Worm (Caenorhabditis elegans) whole organism, young adult: ENCODE measurements around the gene dpm-3.

Experiments used
- B0261.1 ChIP-seq: sonication (generic microtip); optimal IDR thresholded peaks from 2 replicates; lab custom pipeline; 2016; ENCODE audit warnings: mild to moderate bottlenecking, missing genetic modification characterization, moderate library complexity, missing compliant biosample characterization
- C06A6.2 ChIP-seq: fragments of 200-800 bp; sonication (Bioruptor generic); conservative IDR thresholded peaks from 2 replicates; pipeline ENCODE4 v1.3.6; 2022; ENCODE audit warnings: missing genetic modification characterization, missing compliant biosample characterization
- C17E4.6 ChIP-seq: fragments of 200-800 bp; sonication (Bioruptor generic); IDR thresholded peaks from 2 replicates; pipeline ENCODE4 v1.3.6; 2022; ENCODE audit warnings: missing genetic modification reagents, missing genetic modification characterization, missing compliant biosample characterization
- D2030.7 ChIP-seq: fragments of 200-800 bp; sonication (Bioruptor generic); IDR thresholded peaks from 2 replicates; pipeline ENCODE4 v1.3.6; 2022; ENCODE audit warnings: missing genetic modification reagents, missing genetic modification characterization, missing compliant biosample characterization
- F37B4.10 ChIP-seq: fragments of 200-800 bp; sonication (Bioruptor generic); IDR thresholded peaks from 2 replicates; pipeline ENCODE4 v1.3.6; 2022; ENCODE audit warnings: missing genetic modification characterization, missing compliant biosample characterization
- F39B2.1 ChIP-seq: fragments of 200-800 bp; sonication (Bioruptor generic); IDR thresholded peaks from 2 replicates; pipeline ENCODE4 v1.3.6; 2022; ENCODE audit warnings: missing genetic modification reagents, missing genetic modification characterization, missing compliant biosample characterization
- F52B5.7 ChIP-seq: sonication (generic microtip); optimal IDR thresholded peaks from 2 replicates; lab custom pipeline; 2016; ENCODE audit warnings: mild to moderate bottlenecking, missing genetic modification characterization, missing compliant biosample characterization
- F55B11.4 ChIP-seq: sonication (generic microtip); optimal IDR thresholded peaks from 2 replicates; lab custom pipeline; 2016; ENCODE audit warnings: missing compliant biosample characterization, missing genetic modification characterization, borderline replicate concordance; ENCODE audit not compliant: insufficient read depth
- K11D2.4 ChIP-seq: fragments of 200-800 bp; sonication (Bioruptor generic); IDR thresholded peaks from 2 replicates; pipeline ENCODE4 v1.3.6; 2022; ENCODE audit warnings: missing genetic modification reagents, missing genetic modification characterization, missing compliant biosample characterization
- K12H6.12 ChIP-seq: fragments of 200-800 bp; sonication (Bioruptor generic); optimal IDR thresholded peaks from 2 replicates; lab custom pipeline; 2018; ENCODE audit warnings: mild to moderate bottlenecking, missing genetic modification characterization, missing compliant biosample characterization
- T26A5.8 ChIP-seq: sonication (generic microtip); optimal IDR thresholded peaks from 2 replicates; lab custom pipeline; 2016; ENCODE audit warnings: missing genetic modification characterization, missing compliant biosample characterization
- Y53G8AR.9 ChIP-seq: fragments of 200-800 bp; sonication (Bioruptor generic); conservative IDR thresholded peaks from 2 replicates; pipeline ENCODE4 v1.3.6; 2022; ENCODE audit warnings: missing genetic modification reagents, missing genetic modification characterization, missing compliant biosample characterization
- ZK185.1 ChIP-seq: sonication (generic microtip); optimal IDR thresholded peaks from 2 replicates; lab custom pipeline; 2016; ENCODE audit warnings: mild to moderate bottlenecking, missing genetic modification characterization, missing compliant biosample characterization; ENCODE audit not compliant: poor library complexity, severe bottlenecking
- attf-3 ChIP-seq: fragments of 200-800 bp; sonication (Bioruptor generic); conservative IDR thresholded peaks from 2 replicates; pipeline ENCODE4 v1.3.6; 2022; ENCODE audit warnings: missing genetic modification reagents, missing genetic modification characterization, missing compliant biosample characterization
- attf-6 ChIP-seq: fragments of 200-800 bp; sonication (Bioruptor generic); IDR thresholded peaks from 2 replicates; pipeline ENCODE4 v1.3.6; 2022; ENCODE audit warnings: missing genetic modification reagents, missing genetic modification characterization, missing compliant biosample characterization
- bed-1 ChIP-seq: fragments of 200-800 bp; sonication (Bioruptor generic); IDR thresholded peaks from 2 replicates; pipeline ENCODE4 v1.3.6; 2022; ENCODE audit warnings: missing genetic modification reagents, missing genetic modification characterization, missing compliant biosample characterization
- cebp-2 ChIP-seq: fragments of 200-800 bp; sonication (Bioruptor generic); IDR thresholded peaks from 2 replicates; pipeline ENCODE4 v1.3.6; 2022; ENCODE audit warnings: missing genetic modification characterization, missing compliant biosample characterization
- ceh-27 ChIP-seq: fragments of 200-800 bp; sonication (Bioruptor generic); optimal IDR thresholded peaks from 2 replicates; lab custom pipeline; 2018; ENCODE audit warnings: mild to moderate bottlenecking, missing genetic modification characterization, moderate library complexity, missing compliant biosample characterization
- ceh-58 ChIP-seq: fragments of 200-800 bp; sonication (Bioruptor generic); IDR thresholded peaks from 2 replicates; pipeline ENCODE4 v1.3.6; 2022; ENCODE audit warnings: missing genetic modification characterization, missing compliant biosample characterization
- ceh-79 ChIP-seq: sonication (generic microtip); optimal IDR thresholded peaks from 2 replicates; lab custom pipeline; 2017; ENCODE audit warnings: mild to moderate bottlenecking, missing genetic modification characterization, missing compliant biosample characterization
- ceh-91 ChIP-seq: fragments of 200-800 bp; sonication (Bioruptor generic); IDR thresholded peaks from 2 replicates; pipeline ENCODE4 v1.3.6; 2022; ENCODE audit warnings: missing genetic modification reagents, missing genetic modification characterization, missing compliant biosample characterization
- dpff-1 ChIP-seq: sonication (generic microtip); optimal IDR thresholded peaks from 2 replicates; lab custom pipeline; 2017; ENCODE audit warnings: mild to moderate bottlenecking, missing genetic modification characterization, missing compliant biosample characterization
- egl-44 ChIP-seq: fragments of 200-800 bp; sonication (Bioruptor generic); IDR thresholded peaks from 2 replicates; pipeline ENCODE4 v1.3.6; 2022; ENCODE audit warnings: missing genetic modification reagents, missing genetic modification characterization, missing compliant biosample characterization
- ekl-4 ChIP-seq: fragments of 200-800 bp; sonication (Bioruptor generic); IDR thresholded peaks from 2 replicates; pipeline ENCODE4 v1.3.6; 2022; ENCODE audit warnings: missing genetic modification reagents, missing genetic modification characterization, missing compliant biosample characterization
- hlh-26 ChIP-seq: fragments of 200-800 bp; sonication (Bioruptor generic); conservative IDR thresholded peaks from 2 replicates; pipeline ENCODE4 v1.3.6; 2022; ENCODE audit warnings: missing genetic modification reagents, missing genetic modification characterization, missing compliant biosample characterization
- hmg-1.2 ChIP-seq: fragments of 200-800 bp; sonication (Bioruptor generic); IDR thresholded peaks from 2 replicates; pipeline ENCODE4 v1.3.6; 2022; ENCODE audit warnings: missing genetic modification reagents, missing genetic modification characterization, missing compliant biosample characterization
- hmg-20 ChIP-seq: fragments of 200-800 bp; sonication (Bioruptor generic); IDR thresholded peaks from 2 replicates; pipeline ENCODE4 v1.3.6; 2022; ENCODE audit warnings: missing genetic modification reagents, missing genetic modification characterization, missing compliant biosample characterization
- lin-40 ChIP-seq: sonication (generic microtip); optimal IDR thresholded peaks from 2 replicates; lab custom pipeline; 2016; ENCODE audit warnings: missing genetic modification characterization, mild to moderate bottlenecking, missing compliant biosample characterization, missing genotype, missing genetic modification reagents
- lsl-1 ChIP-seq: fragments of 200-800 bp; sonication (Bioruptor generic); optimal IDR thresholded peaks from 2 replicates; lab custom pipeline; 2018; ENCODE audit warnings: mild to moderate bottlenecking, missing genetic modification characterization, moderate library complexity, missing compliant biosample characterization
- madf-10 ChIP-seq: sonication (generic microtip); optimal IDR thresholded peaks from 2 replicates; lab custom pipeline; 2016; ENCODE audit warnings: mild to moderate bottlenecking, missing genetic modification characterization, missing compliant biosample characterization
- madf-6 ChIP-seq: fragments of 200-800 bp; sonication (Bioruptor generic); IDR thresholded peaks from 2 replicates; pipeline ENCODE4 v1.3.6; 2022; ENCODE audit warnings: missing genetic modification reagents, missing genetic modification characterization, missing compliant biosample characterization
- nhr-179 ChIP-seq: sonication (generic microtip); optimal IDR thresholded peaks from 2 replicates; lab custom pipeline; 2016; ENCODE audit warnings: mild to moderate bottlenecking, missing genetic modification characterization, missing compliant biosample characterization
- nhr-27 ChIP-seq: fragments of 200-800 bp; sonication (Bioruptor generic); optimal IDR thresholded peaks from 2 replicates; lab custom pipeline; 2018; ENCODE audit warnings: mild to moderate bottlenecking, missing genetic modification characterization, moderate library complexity, missing compliant biosample characterization
- nhr-80 ChIP-seq: sonication (generic microtip); optimal IDR thresholded peaks from 2 replicates; lab custom pipeline; 2016; ENCODE audit warnings: missing genetic modification characterization, missing compliant biosample characterization
- pbrm-1 ChIP-seq: fragments of 200-800 bp; sonication (Bioruptor generic); IDR thresholded peaks from 2 replicates; pipeline ENCODE4 v1.3.6; 2022; ENCODE audit warnings: missing genetic modification reagents, missing genetic modification characterization, missing compliant biosample characterization
- rpc-1 ChIP-seq, 2 experiments: fragments of 150-350 bp in 1 of 2; sonication (generic microtip) in 1 of 2; optimal IDR thresholded peaks; 2 replicates each; lab custom pipeline; 2014 to 2018; ENCODE audit warnings: missing biosample characterization in 1 of 2, missing genetic modification characterization in 1 of 2, missing genetic modification reagents in 1 of 2, missing genotype in 1 of 2
- sdz-38 ChIP-seq: sonication (generic microtip); optimal IDR thresholded peaks from 2 replicates; lab custom pipeline; 2016; ENCODE audit warnings: missing genotype, missing genetic modification characterization, missing compliant biosample characterization
- snpc-1.1 ChIP-seq: sonication (generic microtip); optimal IDR thresholded peaks from 2 replicates; lab custom pipeline; 2017; ENCODE audit warnings: missing genetic modification characterization, mild to moderate bottlenecking, missing compliant biosample characterization, antibody characterized with exemption, moderate library complexity, missing genotype, missing genetic modification reagents; ENCODE audit not compliant: insufficient read depth
- snpc-1.3 ChIP-seq: sonication (generic microtip); optimal IDR thresholded peaks from 2 replicates; lab custom pipeline; 2017; ENCODE audit warnings: missing genetic modification characterization, mild to moderate bottlenecking, missing compliant biosample characterization, antibody characterized with exemption, moderate library complexity, missing genotype, missing genetic modification reagents; ENCODE audit not compliant: insufficient read depth
- somi-1 ChIP-seq: fragments of 200-800 bp; sonication (Bioruptor generic); optimal IDR thresholded peaks from 2 replicates; lab custom pipeline; 2018; ENCODE audit warnings: mild to moderate bottlenecking, missing genetic modification characterization, missing compliant biosample characterization
- tbx-9 ChIP-seq: sonication (generic microtip); optimal IDR thresholded peaks from 2 replicates; lab custom pipeline; 2016; ENCODE audit warnings: borderline replicate concordance, missing genetic modification characterization, inconsistent platforms, missing compliant biosample characterization
- tlf-1 ChIP-seq: fragments of 200-800 bp; sonication (Bioruptor generic); optimal IDR thresholded peaks from 2 replicates; lab custom pipeline; 2018; ENCODE audit warnings: mild to moderate bottlenecking, missing genetic modification characterization, missing compliant biosample characterization
- zim-3 ChIP-seq: sonication (generic microtip); optimal IDR thresholded peaks from 2 replicates; lab custom pipeline; 2017; ENCODE audit warnings: mild to moderate bottlenecking, missing genetic modification characterization, moderate library complexity, missing compliant biosample characterization
- ztf-18 ChIP-seq: sonication (generic microtip); optimal IDR thresholded peaks from 2 replicates; lab custom pipeline; 2016; ENCODE audit warnings: missing genotype, mild to moderate bottlenecking, missing genetic modification characterization, missing compliant biosample characterization
- ztf-22 ChIP-seq: fragments of 200-800 bp; sonication (Bioruptor generic); optimal IDR thresholded peaks from 2 replicates; lab custom pipeline; 2018; ENCODE audit warnings: mild to moderate bottlenecking, missing genetic modification characterization, moderate library complexity, missing compliant biosample characterization
- ztf-26 ChIP-seq: sonication (generic microtip); optimal IDR thresholded peaks from 2 replicates; lab custom pipeline; 2017; ENCODE audit warnings: missing genetic modification characterization, missing compliant biosample characterization
- ztf-3 ChIP-seq: fragments of 200-800 bp; sonication (Bioruptor generic); optimal IDR thresholded peaks from 2 replicates; lab custom pipeline; 2018; ENCODE audit warnings: mild to moderate bottlenecking, missing genetic modification characterization, missing compliant biosample characterization

The dpm-3 gene

ce11 chrIV:12371879-12372278, 19.5 kb upstream of the dpm-3 start, which contains the start of gene wdr-46 (continued):
- TF ChIP-seq tlf-1 (GFP tag; lab: Kevin White, UChicago) (no peak), attf-3 (GFP tag; lab: Robert Waterston, UW) (no peak), egl-44 (GFP tag; lab: Robert Waterston, UW) (no peak), lsl-1 (GFP tag; lab: Kevin White, UChicago) (peak; percentile 86), hmg-20 (GFP tag; lab: Robert Waterston, UW) (no peak), dpff-1 (tag; lab: Kevin White, UChicago) (no peak), ekl-4 (GFP tag; lab: Robert Waterston, UW) (peak; percentile 75), K11D2.4 (GFP tag; lab: Robert Waterston, UW) (peak; percentile 42; the same call in 1 of the 2 replicates), ceh-91 (GFP tag; lab: Robert Waterston, UW) (no peak), Y53G8AR.9 (peak; percentile 46; the same call in 1 of the 2 replicates), snpc-1.1 (tag; lab: Kevin White, UChicago) (no peak), zim-3 (tag; lab: Kevin White, UChicago) (no peak), ztf-22 (GFP tag; lab: Kevin White, UChicago) (no peak), ceh-79 (tag; lab: Kevin White, UChicago) (no peak), F39B2.1 (GFP tag; lab: Robert Waterston, UW) (no peak), nhr-80 (tag; lab: Kevin White, UChicago) (no peak), B0261.1 (tag; lab: Kevin White, UChicago) (no peak), K12H6.12 (tag; lab: Kevin White, UChicago) (no peak), sdz-38 (tag; lab: Kevin White, UChicago) (no peak), C06A6.2 (GFP tag; lab: Robert Waterston, UW) (0 out of 2 replicates have a peak, but pooled peaks have one; percentile 29), rpc-1 (optimal IDR thresholded peaks at IDR 0.05; lab: Kevin White, UChicago) (no peak), rpc-1 (tag; optimal IDR thresholded peaks at IDR 0.05; lab: Kevin White, UChicago) (no peak), tbx-9 (tag; lab: Kevin White, UChicago) (no peak), pbrm-1 (GFP tag; lab: Robert Waterston, UW) (peak; percentile 60), hmg-1.2 (GFP tag; lab: Robert Waterston, UW) (peak; percentile 45), T26A5.8 (tag; lab: Kevin White, UChicago) (no peak), madf-10 (tag; lab: Kevin White, UChicago) (peak; percentile 31), F55B11.4 (no peak), snpc-1.3 (tag; lab: Kevin White, UChicago) (no peak), F37B4.10 (GFP tag; lab: Robert Waterston, UW) (no peak), F52B5.7 (tag; lab: Kevin White, UChicago) (no peak), cebp-2 (GFP tag; lab: Robert Waterston, UW) (no peak), ceh-27 (no peak), hlh-26 (GFP tag; lab: Robert Waterston, UW) (no peak), ztf-3 (no peak), D2030.7 (GFP tag; lab: Robert Waterston, UW) (0 out of 2 replicates have a peak, but pooled peaks have one; percentile 26), C17E4.6 (GFP tag; lab: Robert Waterston, UW) (0 out of 2 replicates have a peak, but pooled peaks have one; percentile 7), lin-40 (no peak), nhr-179 (tag; lab: Kevin White, UChicago) (no peak), attf-6 (GFP tag; lab: Robert Waterston, UW) (peak; percentile 61; the same call in 1 of the 2 replicates), madf-6 (GFP tag; lab: Robert Waterston, UW) (peak; percentile 81), ztf-18 (tag; lab: Kevin White, UChicago) (no peak), ztf-26 (tag; lab: Kevin White, UChicago) (peak; percentile 17), nhr-27 (tag; lab: Kevin White, UChicago) (no peak), somi-1 (GFP tag; lab: Kevin White, UChicago) (no peak), ceh-58 (no peak), ZK185.1 (tag; lab: Kevin White, UChicago) (peak; percentile 42), bed-1 (no peak)
- TF ChIP-seq, all 124 proteins: peak for 36
